Worm (Caenorhabditis elegans): ENCODE data around the gene D2007.2.

ce11 chrIII:8178924-8179323 lies 30.2 kb downstream of the D2007.2 start, which contains the start of gene C50C3.5:
- no peak for TF ChIP-seq hmbx-1 (tag; optimal IDR thresholded peaks at IDR 0.05)
- no peak for TF ChIP-seq ama-1 (optimal IDR thresholded peaks at IDR 0.05)
- TF ChIP-seq scrt-1 (GFP tag; IDR thresholded peaks at IDR 0.05) = no peak
